Fruit fly (Drosophila melanogaster) whole organism, embryonic: ENCODE measurements around the gene PGRP-LA.
A peak's percentile ranks its signal among the peaks of the same experiment; 100 is the strongest.

Experiments used
- CG10654 ChIP-seq: fragments of 200-800 bp; sonication (Bioruptor generic); optimal IDR thresholded peaks from 2 replicates; lab custom pipeline; 2016; ENCODE audit warnings: missing biosample characterization, missing genetic modification characterization
- CG11504 ChIP-seq: fragments of 200-800 bp; sonication (Bioruptor generic); optimal IDR thresholded peaks from 3 replicates; lab custom pipeline; 2019; ENCODE audit warnings: missing biosample characterization, mild to moderate bottlenecking, missing genetic modification characterization, moderate library complexity
- CG11695 ChIP-seq: fragments of 200-800 bp; sonication (Bioruptor generic); IDR thresholded peaks from 3 replicates; pipeline ENCODE4 v1.3.6; 2022; ENCODE audit warnings: missing biosample characterization, missing genetic modification characterization
- CG12942 ChIP-seq: fragments of 200-800 bp; sonication (Bioruptor generic); optimal IDR thresholded peaks from 3 replicates; lab custom pipeline; 2016; ENCODE audit warnings: missing biosample characterization, missing genetic modification characterization
- CG1602 ChIP-seq: fragments of 200-800 bp; sonication (Bioruptor generic); optimal IDR thresholded peaks from 3 replicates; lab custom pipeline; 2016; ENCODE audit warnings: missing biosample characterization, missing genetic modification characterization
- CG16779 ChIP-seq: fragments of 200-800 bp; sonication (Bioruptor generic); IDR thresholded peaks from 2 replicates; pipeline ENCODE4 v1.3.6; 2022; ENCODE audit warnings: missing biosample characterization, missing genetic modification characterization
- CG16813 ChIP-seq: fragments of 200-800 bp; sonication (Bioruptor generic); IDR thresholded peaks from 3 replicates; pipeline ENCODE4 v1.3.6; 2022; ENCODE audit warnings: missing biosample characterization, missing genetic modification characterization; ENCODE audit not compliant: partially characterized antibody
- CG17568 ChIP-seq: fragments of 200-800 bp; sonication (Bioruptor generic); optimal IDR thresholded peaks from 2 replicates; lab custom pipeline; 2018; ENCODE audit warnings: missing biosample characterization, mild to moderate bottlenecking, missing genetic modification characterization, moderate library complexity
- CG2120 ChIP-seq: fragments of 200-800 bp; sonication (Bioruptor generic); optimal IDR thresholded peaks from 3 replicates; lab custom pipeline; 2016; ENCODE audit warnings: missing biosample characterization, missing genetic modification characterization
- CG2129 ChIP-seq: fragments of 200-800 bp; sonication (Bioruptor generic); IDR thresholded peaks from 2 replicates; pipeline ENCODE4 v1.3.6; 2022; ENCODE audit warnings: missing biosample characterization, missing genetic modification characterization; ENCODE audit not compliant: partially characterized antibody
- CG2875 ChIP-seq: fragments of 200-800 bp; sonication (Bioruptor generic); optimal IDR thresholded peaks from 2 replicates; lab custom pipeline; 2017; ENCODE audit warnings: missing biosample characterization, mild to moderate bottlenecking, missing genetic modification characterization, missing genetic modification reagents
- CG30020 ChIP-seq: fragments of 200-800 bp; optimal IDR thresholded peaks from 2 replicates; lab custom pipeline; 2019; ENCODE audit warnings: missing biosample characterization, mild to moderate bottlenecking, missing genetic modification characterization, moderate library complexity
- CG32532 ChIP-seq: fragments of 200-800 bp; sonication (Bioruptor generic); IDR thresholded peaks from 2 replicates; pipeline ENCODE4 v1.3.6; 2022; ENCODE audit warnings: missing biosample characterization, missing genetic modification characterization
- CG3407 ChIP-seq: fragments of 200-800 bp; sonication (Bioruptor generic); optimal IDR thresholded peaks from 2 replicates; lab custom pipeline; 2018; ENCODE audit warnings: missing biosample characterization, mild to moderate bottlenecking, missing genetic modification characterization
- CG34224 ChIP-seq: fragments of 200-800 bp; sonication (Bioruptor generic); IDR thresholded peaks from 3 replicates; pipeline ENCODE4 v1.3.6; 2022; ENCODE audit warnings: missing biosample characterization, missing genetic modification characterization; ENCODE audit not compliant: partially characterized antibody
- CG6683 ChIP-seq: fragments of 200-800 bp; sonication (Bioruptor generic); optimal IDR thresholded peaks from 2 replicates; lab custom pipeline; 2017; ENCODE audit warnings: missing biosample characterization, mild to moderate bottlenecking, missing genetic modification characterization, missing genetic modification reagents
- CG6765 ChIP-seq: fragments of 200-800 bp; sonication (Bioruptor generic); optimal IDR thresholded peaks from 3 replicates; lab custom pipeline; 2017; ENCODE audit warnings: missing biosample characterization, mild to moderate bottlenecking, missing genetic modification characterization
- CG7745 ChIP-seq: fragments of 200-800 bp; sonication (Bioruptor generic); optimal IDR thresholded peaks from 2 replicates; lab custom pipeline; 2018; ENCODE audit warnings: missing biosample characterization, mild to moderate bottlenecking, missing genetic modification characterization, moderate library complexity
- CG8944 ChIP-seq: fragments of 200-800 bp; sonication (Bioruptor generic); optimal IDR thresholded peaks from 3 replicates; lab custom pipeline; 2016; ENCODE audit warnings: missing biosample characterization, missing genetic modification characterization
- D19A ChIP-seq: fragments of 200-800 bp; optimal IDR thresholded peaks from 3 replicates; lab custom pipeline; 2019; ENCODE audit warnings: missing biosample characterization, mild to moderate bottlenecking, missing genetic modification characterization, moderate library complexity
- Dfd ChIP-seq, 2 experiments: fragments of >200 bp; optimal IDR thresholded peaks; 2 replicates each; lab custom pipeline; 2017; ENCODE audit warnings: missing biosample characterization in 2 of 2, missing genetic modification characterization in 2 of 2
- Doc3 ChIP-seq: fragments of 200-800 bp; sonication (Bioruptor generic); IDR thresholded peaks from 3 replicates; pipeline ENCODE4 v1.3.6; 2022; ENCODE audit warnings: missing biosample characterization, missing genetic modification characterization; ENCODE audit not compliant: partially characterized antibody
- Fer3 ChIP-seq: fragments of 200-800 bp; sonication (Bioruptor generic); optimal IDR thresholded peaks from 2 replicates; lab custom pipeline; 2018; ENCODE audit warnings: missing biosample characterization, mild to moderate bottlenecking, missing genetic modification characterization, moderate library complexity
- Gsc ChIP-seq: fragments of 200-800 bp; sonication (Bioruptor generic); IDR thresholded peaks from 2 replicates; pipeline ENCODE4 v1.3.6; 2022; ENCODE audit warnings: missing biosample characterization, missing genetic modification characterization
- H15 ChIP-seq: fragments of 200-800 bp; sonication (Bioruptor generic); IDR thresholded peaks from 3 replicates; pipeline ENCODE4 v1.3.6; 2022; ENCODE audit warnings: missing biosample characterization, missing genetic modification characterization
- Hmr ChIP-seq: fragments of 200-800 bp; sonication (Bioruptor generic); optimal IDR thresholded peaks from 3 replicates; lab custom pipeline; 2017; ENCODE audit warnings: mild to moderate bottlenecking, missing biosample characterization, missing genetic modification reagents, missing genetic modification characterization
- Lhr ChIP-seq: fragments of 200-800 bp; sonication (Bioruptor generic); optimal IDR thresholded peaks from 3 replicates; lab custom pipeline; 2017; ENCODE audit warnings: mild to moderate bottlenecking, missing biosample characterization, missing genetic modification reagents, missing genetic modification characterization
- Mrtf ChIP-seq: fragments of 200-800 bp; sonication (Bioruptor generic); IDR thresholded peaks from 3 replicates; pipeline ENCODE4 v1.3.6; 2022; ENCODE audit warnings: missing biosample characterization, missing genetic modification characterization
- NFAT ChIP-seq: fragments of 200-800 bp; sonication (Bioruptor generic); IDR thresholded peaks from 2 replicates; pipeline ENCODE4 v1.3.6; 2022; ENCODE audit warnings: missing biosample characterization, missing genetic modification characterization
- Neu2 ChIP-seq: fragments of 200-800 bp; sonication (Bioruptor generic); optimal IDR thresholded peaks from 3 replicates; lab custom pipeline; 2016; ENCODE audit warnings: missing biosample characterization, missing genetic modification characterization, borderline replicate concordance
- Poxn ChIP-seq: fragments of 200-800 bp; sonication (Bioruptor generic); IDR thresholded peaks from 2 replicates; pipeline ENCODE4 v1.3.6; 2022; ENCODE audit warnings: missing biosample characterization, missing genetic modification characterization
- Scr ChIP-seq: fragments of 200-800 bp; sonication (Bioruptor generic); IDR thresholded peaks from 2 replicates; pipeline ENCODE4 v1.3.6; 2022; ENCODE audit warnings: missing biosample characterization, missing genetic modification characterization; ENCODE audit not compliant: partially characterized antibody
- Six4 ChIP-seq: fragments of 200-800 bp; sonication (Bioruptor generic); optimal IDR thresholded peaks from 2 replicates; lab custom pipeline; 2016; ENCODE audit warnings: missing biosample characterization, missing genetic modification characterization
- bsh ChIP-seq, 2 experiments: fragments of 200-800 bp; sonication (Bioruptor generic); optimal IDR thresholded peaks; 2 replicates each; lab custom pipeline; 2017 to 2018; ENCODE audit warnings: mild to moderate bottlenecking in 2 of 2, missing biosample characterization in 2 of 2, missing genetic modification characterization in 2 of 2, moderate library complexity in 1 of 2
- corto ChIP-seq: fragments of 200-800 bp; sonication (Bioruptor generic); optimal IDR thresholded peaks from 2 replicates; lab custom pipeline; 2016; ENCODE audit warnings: missing biosample characterization, mild to moderate bottlenecking, missing genetic modification characterization, moderate library complexity
- danr ChIP-seq: fragments of 200-800 bp; sonication (Bioruptor generic); IDR thresholded peaks from 2 replicates; pipeline ENCODE4 v1.3.6; 2022; ENCODE audit warnings: missing biosample characterization, missing genetic modification characterization
- dmrt11E ChIP-seq: fragments of 200-800 bp; sonication (Bioruptor generic); optimal IDR thresholded peaks from 3 replicates; lab custom pipeline; 2018; ENCODE audit warnings: missing biosample characterization, mild to moderate bottlenecking, missing genetic modification characterization, moderate library complexity
- emc ChIP-seq: fragments of 200-800 bp; sonication (Bioruptor generic); optimal IDR thresholded peaks from 2 replicates; lab custom pipeline; 2016; ENCODE audit warnings: missing biosample characterization, missing genetic modification characterization
- jumu ChIP-seq: fragments of 200-800 bp; sonication (Bioruptor generic); optimal IDR thresholded peaks from 3 replicates; lab custom pipeline; 2016; ENCODE audit warnings: missing biosample characterization, missing genetic modification characterization
- lbe ChIP-seq: fragments of 200-800 bp; sonication (Bioruptor generic); optimal IDR thresholded peaks from 2 replicates; lab custom pipeline; 2016; ENCODE audit warnings: missing biosample characterization, mild to moderate bottlenecking, missing genetic modification characterization
- lov ChIP-seq, 2 experiments: fragments of 200-800 bp in 1 of 2; fragments of >200 bp in 1 of 2; sonication (Bioruptor generic) in 1 of 2; IDR thresholded peaks in 1 of 2; optimal IDR thresholded peaks in 1 of 2; 2 replicates in 1 of 2; 3 replicates in 1 of 2; pipeline versions ENCODE4 v1.3.6 to Lab custom; 2017 to 2022; ENCODE audit warnings: missing biosample characterization in 1 of 2, missing genetic modification characterization in 1 of 2
- oc ChIP-seq: fragments of 200-800 bp; sonication (Bioruptor generic); optimal IDR thresholded peaks from 2 replicates; lab custom pipeline; 2018; ENCODE audit warnings: missing biosample characterization, mild to moderate bottlenecking, missing genetic modification characterization, moderate library complexity
- onecut ChIP-seq: fragments of 200-800 bp; sonication (Bioruptor generic); IDR thresholded peaks from 2 replicates; pipeline ENCODE4 v1.3.6; 2022; ENCODE audit warnings: missing biosample characterization, missing genetic modification characterization
- org-1 ChIP-seq: fragments of 200-800 bp; sonication (Bioruptor generic); optimal IDR thresholded peaks from 2 replicates; lab custom pipeline; 2017; ENCODE audit warnings: missing biosample characterization, missing genetic modification characterization
- pho ChIP-seq: fragments of 200-800 bp; sonication (Bioruptor generic); optimal IDR thresholded peaks from 2 replicates; lab custom pipeline; 2016; ENCODE audit warnings: missing biosample characterization, missing genetic modification characterization
- prd ChIP-seq, 3 experiments: fragments of >200 bp in 2 of 3; fragments of 200-800 bp in 1 of 3; sonication (Bioruptor generic) in 1 of 3; optimal IDR thresholded peaks in 2 of 3; IDR thresholded peaks in 1 of 3; 2 replicates in 2 of 3; 3 replicates in 1 of 3; pipeline versions ENCODE4 v1.3.6 to Lab custom; 2017 to 2022; ENCODE audit warnings: missing biosample characterization in 1 of 3, missing genetic modification characterization in 1 of 3
- schlank ChIP-seq: fragments of 200-800 bp; sonication (Bioruptor generic); optimal IDR thresholded peaks from 2 replicates; lab custom pipeline; 2018; ENCODE audit warnings: missing biosample characterization, mild to moderate bottlenecking, missing genetic modification characterization
- tgo ChIP-seq: fragments of 200-800 bp; sonication (Bioruptor generic); IDR thresholded peaks from 3 replicates; pipeline ENCODE4 v1.3.6; 2022; ENCODE audit warnings: missing biosample characterization, missing genetic modification characterization
- usp ChIP-seq: fragments of >200 bp; optimal IDR thresholded peaks from 2 replicates; lab custom pipeline; 2017; ENCODE audit warnings: missing biosample characterization, missing genetic modification characterization

PGRP-LA gene

dm6 chr3L:9370907-9371365 lies 36.8 kb downstream of the PGRP-LA start, which contains the start of gene Fdx1 (continued):
- TF ChIP-seq CG16813 (peak; percentile 53; the same call in 2 of the 3 replicates), CG8944 (GFP tag; lab: Kevin White, UChicago) (no peak), bsh (GFP tag; optimal IDR thresholded peaks at IDR 0.05; lab: Kevin White, UChicago) (peak in 1 of 2 experiments; percentile 50), Six4 (GFP tag; lab: Kevin White, UChicago) (peak; percentile 11), H15 (GFP tag; lab: Robert Waterston, UW) (0 out of 3 replicates have a peak, but pooled peaks have one; percentile 41), Gsc (GFP tag; lab: Robert Waterston, UW) (no peak), Mrtf (no peak), onecut (no peak), emc (no peak), Dfd (GFP tag; optimal IDR thresholded peaks at IDR 0.05; lab: Kevin White, UChicago) (no peak), Scr (GFP tag; lab: Robert Waterston, UW) (peak; percentile 68), CG10654 (no peak), usp (no peak), CG7745 (tag; lab: Kevin White, UChicago) (no peak), CG2875 (GFP tag; lab: Kevin White, UChicago) (no peak), prd (optimal IDR thresholded peaks at IDR 0.05; lab: Kevin White, UChicago) (no peak), prd (GFP tag; IDR thresholded peaks at IDR 0.05; lab: Robert Waterston, UW) (0 out of 3 replicates have a peak, but pooled peaks have one; percentile 33), org-1 (GFP tag; lab: Kevin White, UChicago) (no peak), CG11504 (tag; lab: Kevin White, UChicago) (no peak), Fer3 (tag; lab: Kevin White, UChicago) (peak; percentile 51), CG2120 (peak; percentile 66), lov (optimal IDR thresholded peaks at IDR 0.05; lab: Kevin White, UChicago) (no peak), lov (GFP tag; IDR thresholded peaks at IDR 0.05; lab: Robert Waterston, UW) (no peak), D19A (tag; lab: Kevin White, UChicago) (no peak), Neu2 (GFP tag; lab: Kevin White, UChicago) (no peak), CG30020 (no peak), pho (GFP tag; lab: Kevin White, UChicago) (no peak), CG3407 (GFP tag; lab: Kevin White, UChicago) (no peak), NFAT (GFP tag; lab: Robert Waterston, UW) (peak; percentile 38; the same call in 1 of the 2 replicates), lbe (GFP tag; lab: Kevin White, UChicago) (peak; percentile 43), CG12942 (no peak), CG16779 (no peak), tgo (peak; percentile 28; the same call in 2 of the 3 replicates), CG1602 (GFP tag; lab: Kevin White, UChicago) (no peak), Hmr (GFP tag; lab: Kevin White, UChicago) (no peak), danr (GFP tag; lab: Robert Waterston, UW) (no peak), corto (no peak), schlank (tag; lab: Kevin White, UChicago) (no peak), Poxn (no peak), Doc3 (GFP tag; lab: Robert Waterston, UW) (peak; percentile 64), dmrt11E (tag; lab: Kevin White, UChicago) (no peak), CG6683 (GFP tag; lab: Kevin White, UChicago) (no peak), CG34224 (GFP tag; lab: Robert Waterston, UW) (peak; percentile 47; the same call in 2 of the 3 replicates), Lhr (GFP tag; lab: Kevin White, UChicago) (no peak), jumu (GFP tag; lab: Kevin White, UChicago) (no peak), CG6765 (no peak), CG32532 (GFP tag; lab: Robert Waterston, UW) (peak; percentile 15; the same call in 1 of the 2 replicates), CG2129 (GFP tag; lab: Robert Waterston, UW) (no peak), CG17568 (GFP tag; lab: Kevin White, UChicago) (no peak), oc (no peak), CG11695 (GFP tag; lab: Robert Waterston, UW) (0 out of 3 replicates have a peak, but pooled peaks have one; percentile 22)
